Fruit fly (Drosophila melanogaster): ENCODE results near the gene CG13926.

Gene CG13926

DNA sequence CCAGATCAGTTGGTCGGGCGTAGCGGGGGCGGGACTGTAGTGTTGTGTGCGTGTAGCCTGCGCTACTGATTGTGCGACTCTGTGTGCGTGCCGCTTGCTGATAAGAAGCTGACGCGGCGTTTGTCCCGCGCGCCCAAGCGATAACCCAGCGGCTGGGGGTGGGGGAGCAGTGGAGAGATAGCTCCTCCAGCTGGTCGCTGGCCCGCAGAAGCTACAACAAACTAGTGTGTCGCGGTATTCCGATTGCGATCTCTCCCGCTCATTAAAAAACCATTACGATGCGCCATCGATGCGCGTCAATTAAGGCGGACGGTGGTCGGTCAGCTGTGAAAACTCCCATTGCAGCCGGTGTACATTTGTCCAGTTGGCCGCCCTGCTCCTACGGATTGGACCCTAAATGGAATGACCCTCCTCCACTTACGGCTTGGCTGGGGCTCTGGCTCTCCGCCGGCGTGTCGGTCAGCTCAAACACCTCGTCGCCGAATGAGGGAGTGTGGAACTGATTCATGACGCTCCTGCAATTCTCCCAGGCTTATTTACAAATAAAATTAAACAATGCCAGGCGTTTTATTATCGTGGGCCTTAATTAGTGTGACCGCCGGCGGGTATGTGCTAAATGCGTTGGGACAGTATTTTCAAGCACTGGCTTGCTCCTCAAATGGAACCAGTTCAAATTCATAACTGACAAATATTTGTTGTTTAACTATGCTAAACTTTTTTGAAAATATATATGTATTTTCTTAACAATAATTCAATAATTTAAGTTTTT is 15.7 kb downstream of the CG13926 start, which contains the start of gene CG12104 (continued):
- TF ChIP-seq CG3163 (GFP tag; optimal IDR thresholded peaks at IDR 0.05): no peak
- TF ChIP-seq nerfin-2 (GFP tag; IDR thresholded peaks at IDR 0.05; ENCODE audit: partially characterized antibody): 0 out of 2 replicates have a peak, but pooled peaks have one; percentile 6
- TF ChIP-seq CG31441 (GFP tag; IDR thresholded peaks at IDR 0.05): peak; percentile 54
- TF ChIP-seq CG15601 (tag; optimal IDR thresholded peaks at IDR 0.05): no peak
- peak; percentile 55 for TF ChIP-seq CG34376 (GFP tag; optimal IDR thresholded peaks at IDR 0.05)
- no peak for TF ChIP-seq Lpt (GFP tag; optimal IDR thresholded peaks at IDR 0.05)
- no peak for TF ChIP-seq en (GFP tag; optimal IDR thresholded peaks at IDR 0.05)
- no peak for TF ChIP-seq Hr3 (GFP tag; optimal IDR thresholded peaks at IDR 0.05)
- no peak for TF ChIP-seq CG10147 (GFP tag; optimal IDR thresholded peaks at IDR 0.05)
- TF ChIP-seq onecut (GFP tag; IDR thresholded peaks at IDR 0.05): no peak
- no peak for TF ChIP-seq BtbVII (GFP tag; optimal IDR thresholded peaks at IDR 0.05)
- peak; percentile 12 for TF ChIP-seq BEAF-32 (GFP tag; optimal IDR thresholded peaks at IDR 0.05)
- no peak for TF ChIP-seq Kr (GFP tag; optimal IDR thresholded peaks at IDR 0.05)
- no peak for TF ChIP-seq Usf (GFP tag; optimal IDR thresholded peaks at IDR 0.05)
- no peak for TF ChIP-seq Pdp1 (GFP tag; optimal IDR thresholded peaks at IDR 0.05)
- no peak for TF ChIP-seq ssp (GFP tag; IDR thresholded peaks at IDR 0.05)
- no peak for TF ChIP-seq CG12071 (GFP tag; optimal IDR thresholded peaks at IDR 0.05)
- no peak for TF ChIP-seq btn (GFP tag; optimal IDR thresholded peaks at IDR 0.05)
- no peak for TF ChIP-seq CG14860 (GFP tag; IDR thresholded peaks at IDR 0.05; ENCODE audit: partially characterized antibody)
- no peak for TF ChIP-seq CG18011 (GFP tag; optimal IDR thresholded peaks at IDR 0.05)
- TF ChIP-seq MBD-R2 (GFP tag; IDR thresholded peaks at IDR 0.05): peak; percentile 75
- no peak for TF ChIP-seq ind (GFP tag; optimal IDR thresholded peaks at IDR 0.05)
- TF ChIP-seq CG10462 (GFP tag; optimal IDR thresholded peaks at IDR 0.05): peak; percentile 24
- TF ChIP-seq CG12104 (GFP tag; optimal IDR thresholded peaks at IDR 0.05): peak; percentile 88
- TF ChIP-seq Lim3 (GFP tag; IDR thresholded peaks at IDR 0.05): no peak
- no peak for TF ChIP-seq Trl (optimal IDR thresholded peaks at IDR 0.05)
- TF ChIP-seq Trl (GFP tag; optimal IDR thresholded peaks at IDR 0.05): no peak
- peak; percentile 27 for TF ChIP-seq CG1529 (GFP tag; optimal IDR thresholded peaks at IDR 0.05)
- TF ChIP-seq fd3F (GFP tag; optimal IDR thresholded peaks at IDR 0.05): no peak
- TF ChIP-seq Ptx1 (GFP tag; IDR thresholded peaks at IDR 0.05): no peak
- TF ChIP-seq hkb (optimal IDR thresholded peaks at IDR 0.05): no peak
- TF ChIP-seq hkb (GFP tag; IDR thresholded peaks at IDR 0.05): 0 out of 2 replicates have a peak, but pooled peaks have one; percentile 8
- no peak for TF ChIP-seq CG9932 (GFP tag; IDR thresholded peaks at IDR 0.05)
- no peak for TF ChIP-seq Atf6 (GFP tag; IDR thresholded peaks at IDR 0.05)
- TF ChIP-seq CG43689 (GFP tag; IDR thresholded peaks at IDR 0.05): no peak
- TF ChIP-seq sug (tag; optimal IDR thresholded peaks at IDR 0.05): peak; percentile 91
- no peak for TF ChIP-seq Hr51 (GFP tag; optimal IDR thresholded peaks at IDR 0.05)
- no peak for TF ChIP-seq CG7556 (GFP tag; optimal IDR thresholded peaks at IDR 0.05)
- no peak for TF ChIP-seq Dfd (GFP tag; optimal IDR thresholded peaks at IDR 0.05)
- TF ChIP-seq cato (GFP tag; optimal IDR thresholded peaks at IDR 0.05; ENCODE audit: borderline replicate concordance): no peak
- no peak for TF ChIP-seq ham (GFP tag; IDR thresholded peaks at IDR 0.05)
- TF ChIP-seq NK7.1 (GFP tag; optimal IDR thresholded peaks at IDR 0.05): no peak
- no peak for TF ChIP-seq CG4360 (GFP tag; IDR thresholded peaks at IDR 0.05)
- TF ChIP-seq Dip3 (GFP tag; optimal IDR thresholded peaks at IDR 0.05): no peak
- no peak for TF ChIP-seq Antp (GFP tag; optimal IDR thresholded peaks at IDR 0.05)
- TF ChIP-seq ftz-f1 (GFP tag; optimal IDR thresholded peaks at IDR 0.05): no peak
- 0 out of 3 replicates have a peak, but pooled peaks have one; percentile 42 for TF ChIP-seq mld (GFP tag; IDR thresholded peaks at IDR 0.05; ENCODE audit: partially characterized antibody)
- no peak for TF ChIP-seq psq (GFP tag; optimal IDR thresholded peaks at IDR 0.05)
- TF ChIP-seq H15 (GFP tag; IDR thresholded peaks at IDR 0.05): no peak
- TF ChIP-seq Dref (GFP tag; IDR thresholded peaks at IDR 0.05): no peak
- TF ChIP-seq kah (GFP tag; optimal IDR thresholded peaks at IDR 0.05): no peak
